Worm (Caenorhabditis elegans) whole organism, L4 larva: ENCODE measurements around the gene spp-8.

Source experiments
- F49E8.2 ChIP-seq: sonication (generic microtip); optimal IDR thresholded peaks from 2 replicates; lab custom pipeline; 2016; ENCODE audit warnings: missing compliant biosample characterization, mild to moderate bottlenecking, missing genetic modification characterization, borderline replicate concordance
- T20F7.1 ChIP-seq: fragments of 200-800 bp; sonication (Bioruptor generic); optimal IDR thresholded peaks from 2 replicates; lab custom pipeline; 2018; ENCODE audit warnings: mild to moderate bottlenecking, missing genetic modification characterization, missing compliant biosample characterization
- T26A8.4 ChIP-seq: fragments of 200-800 bp; sonication (Bioruptor generic); IDR thresholded peaks from 2 replicates; pipeline ENCODE4 v1.3.6; 2022; ENCODE audit warnings: missing genetic modification characterization, missing compliant biosample characterization
- aha-1 ChIP-seq: fragments of 150-350 bp; peaks from one replicate; lab custom pipeline; 2014; ENCODE audit warnings: missing biosample characterization, missing genetic modification characterization
- ama-1 ChIP-seq: fragments of 150-350 bp; optimal IDR thresholded peaks from 2 replicates; lab custom pipeline; 2014; ENCODE audit warnings: inconsistent platforms, mixed read lengths
- arid-1 ChIP-seq: fragments of 200-800 bp; sonication (Bioruptor generic); conservative IDR thresholded peaks from 2 replicates; pipeline ENCODE4 v1.3.6; 2022; ENCODE audit warnings: missing genetic modification reagents, missing genetic modification characterization, missing compliant biosample characterization
- ceh-20 ChIP-seq: fragments of 200-800 bp; sonication (Bioruptor generic); IDR thresholded peaks from 2 replicates; pipeline ENCODE4 v1.3.6; 2022; ENCODE audit warnings: missing genetic modification reagents, missing genetic modification characterization, missing compliant biosample characterization
- ceh-28 ChIP-seq: fragments of 150-350 bp; optimal IDR thresholded peaks from 2 replicates; lab custom pipeline; 2014; ENCODE audit warnings: missing biosample characterization, missing genetic modification reagents, missing genetic modification characterization
- cey-2 ChIP-seq: sonication (generic microtip); optimal IDR thresholded peaks from 3 replicates; lab custom pipeline; 2017; ENCODE audit warnings: missing genetic modification characterization, mild to moderate bottlenecking, missing compliant biosample characterization, antibody characterized with exemption, borderline replicate concordance; ENCODE audit not compliant: insufficient read depth
- ctbp-1 ChIP-seq: fragments of 200-800 bp; sonication (Bioruptor generic); IDR thresholded peaks from 2 replicates; pipeline ENCODE4 v1.3.6; 2022; ENCODE audit warnings: missing genetic modification reagents, missing genetic modification characterization, missing compliant biosample characterization
- daf-16 ChIP-seq, 3 experiments: sonication (generic microtip); optimal IDR thresholded peaks; 2 replicates each; lab custom pipeline; 2016 to 2017; ENCODE audit warnings: missing genetic modification characterization in 3 of 3, missing genetic modification reagents in 3 of 3, mild to moderate bottlenecking in 2 of 3, missing compliant biosample characterization in 2 of 3, missing biosample characterization in 1 of 3, moderate library complexity in 1 of 3
- daf-8 ChIP-seq: fragments of 200-800 bp; sonication (Bioruptor generic); IDR thresholded peaks from 2 replicates; pipeline ENCODE4 v1.3.6; 2022; ENCODE audit warnings: missing genetic modification characterization, missing compliant biosample characterization
- dmd-6 ChIP-seq: fragments of 200-800 bp; sonication (Bioruptor generic); IDR thresholded peaks from 2 replicates; pipeline ENCODE4 v1.3.6; 2022; ENCODE audit warnings: missing genetic modification reagents, missing genetic modification characterization, missing compliant biosample characterization
- dve-1 ChIP-seq: sonication (generic microtip); optimal IDR thresholded peaks from 2 replicates; lab custom pipeline; 2017; ENCODE audit warnings: antibody characterized with exemption, mild to moderate bottlenecking, missing genetic modification characterization, missing compliant biosample characterization; ENCODE audit not compliant: insufficient read depth
- fkh-10 ChIP-seq: fragments of 150-350 bp; optimal IDR thresholded peaks from 2 replicates; lab custom pipeline; 2014; ENCODE audit warnings: missing biosample characterization, missing genetic modification reagents, missing genetic modification characterization
- hif-1 ChIP-seq, 2 experiments: sonication (generic microtip); optimal IDR thresholded peaks; 2 replicates each; lab custom pipeline; 2016 to 2017; ENCODE audit warnings: missing compliant biosample characterization in 2 of 2, missing genetic modification characterization in 2 of 2, missing genetic modification reagents in 2 of 2, missing genotype in 2 of 2, mild to moderate bottlenecking in 1 of 2
- hlh-11 ChIP-seq: fragments of 200-800 bp; sonication (Bioruptor generic); optimal IDR thresholded peaks from 2 replicates; lab custom pipeline; 2018; ENCODE audit warnings: mild to moderate bottlenecking, missing genetic modification characterization, missing compliant biosample characterization
- hlh-30 ChIP-seq: sonication (generic microtip); optimal IDR thresholded peaks from 2 replicates; lab custom pipeline; 2017; ENCODE audit warnings: antibody characterized with exemption, mild to moderate bottlenecking, missing genetic modification characterization, missing compliant biosample characterization; ENCODE audit not compliant: insufficient read depth
- jun-1 ChIP-seq: fragments of 150-350 bp; optimal IDR thresholded peaks from 2 replicates; lab custom pipeline; 2014; ENCODE audit warnings: missing biosample characterization, missing genetic modification reagents, missing genetic modification characterization
- lin-38 ChIP-seq: fragments of 200-800 bp; sonication (Bioruptor generic); IDR thresholded peaks from 2 replicates; pipeline ENCODE4 v1.3.6; 2022; ENCODE audit warnings: missing genetic modification reagents, missing genetic modification characterization, missing compliant biosample characterization
- lsy-2 ChIP-seq, 2 experiments: fragments of 150-350 bp in 1 of 2; sonication (generic microtip) in 1 of 2; optimal IDR thresholded peaks; 2 replicates each; lab custom pipeline; 2014 to 2017; ENCODE audit warnings: missing biosample characterization in 2 of 2, missing genetic modification characterization in 2 of 2
- madf-9 ChIP-seq: fragments of 200-800 bp; sonication (Bioruptor generic); conservative IDR thresholded peaks from 2 replicates; pipeline ENCODE4 v1.3.6; 2022; ENCODE audit warnings: missing genetic modification reagents, missing genetic modification characterization, missing compliant biosample characterization
- mdl-1 ChIP-seq, 2 experiments: fragments of 150-350 bp in 1 of 2; sonication (generic microtip) in 1 of 2; optimal IDR thresholded peaks; 2 replicates each; lab custom pipeline; 2014 to 2017; ENCODE audit warnings: missing biosample characterization in 2 of 2, missing genetic modification characterization in 2 of 2
- mdt-29 ChIP-seq: fragments of 200-800 bp; sonication (Bioruptor generic); IDR thresholded peaks from 2 replicates; pipeline ENCODE4 v1.3.6; 2022; ENCODE audit warnings: missing genetic modification reagents, missing genetic modification characterization, missing compliant biosample characterization
- mep-1 ChIP-seq: fragments of 150-350 bp; sonication (generic microtip); optimal IDR thresholded peaks from 3 replicates; lab custom pipeline; 2014; ENCODE audit warnings: missing biosample characterization, missing genetic modification characterization
- mes-2 ChIP-seq: sonication (generic microtip); optimal IDR thresholded peaks from 2 replicates; lab custom pipeline; 2016; ENCODE audit warnings: missing genotype, mild to moderate bottlenecking, missing genetic modification characterization, missing compliant biosample characterization; ENCODE audit not compliant: poor library complexity, severe bottlenecking
- mxl-3 ChIP-seq: fragments of 200-800 bp; sonication (Bioruptor generic); optimal IDR thresholded peaks from 2 replicates; lab custom pipeline; 2018; ENCODE audit warnings: mild to moderate bottlenecking, missing genetic modification characterization, missing compliant biosample characterization
- nhr-102 ChIP-seq: sonication (generic microtip); optimal IDR thresholded peaks from 2 replicates; lab custom pipeline; 2016; ENCODE audit warnings: mild to moderate bottlenecking, missing genetic modification characterization, moderate library complexity, missing compliant biosample characterization
- nhr-25 ChIP-seq: sonication (generic microtip); optimal IDR thresholded peaks from 2 replicates; lab custom pipeline; 2017; ENCODE audit warnings: missing genetic modification characterization, mild to moderate bottlenecking, missing compliant biosample characterization, antibody characterized with exemption, moderate library complexity, borderline replicate concordance; ENCODE audit not compliant: insufficient read depth
- nhr-28 ChIP-seq: fragments of 150-350 bp; optimal IDR thresholded peaks from 2 replicates; lab custom pipeline; 2014; ENCODE audit warnings: missing biosample characterization, missing genetic modification characterization
- nhr-48 ChIP-seq: sonication (generic microtip); optimal IDR thresholded peaks from 2 replicates; lab custom pipeline; 2016; ENCODE audit warnings: mild to moderate bottlenecking, missing genetic modification characterization, missing compliant biosample characterization
- nhr-77 ChIP-seq: fragments of 150-350 bp; optimal IDR thresholded peaks from 2 replicates; lab custom pipeline; 2014; ENCODE audit warnings: missing biosample characterization, missing genetic modification characterization
- php-3 ChIP-seq: fragments of 200-800 bp; sonication (Bioruptor generic); IDR thresholded peaks from 2 replicates; pipeline ENCODE4 v1.3.6; 2022; ENCODE audit warnings: missing genetic modification reagents, missing genetic modification characterization, missing compliant biosample characterization
- rbr-2 ChIP-seq: sonication (generic microtip); optimal IDR thresholded peaks from 2 replicates; lab custom pipeline; 2016; ENCODE audit warnings: missing genotype, missing genetic modification characterization, missing compliant biosample characterization
- saeg-2 ChIP-seq: fragments of 200-800 bp; sonication (Bioruptor generic); IDR thresholded peaks from 2 replicates; pipeline ENCODE4 v1.3.6; 2022; ENCODE audit warnings: missing genetic modification reagents, missing genetic modification characterization, missing compliant biosample characterization
- spr-1 ChIP-seq: sonication (generic microtip); optimal IDR thresholded peaks from 2 replicates; lab custom pipeline; 2016; ENCODE audit warnings: mild to moderate bottlenecking, missing genetic modification characterization, missing compliant biosample characterization
- unc-130 ChIP-seq: sonication (generic microtip); optimal IDR thresholded peaks from 2 replicates; lab custom pipeline; 2016; ENCODE audit warnings: missing genetic modification reagents, missing genetic modification characterization, missing compliant biosample characterization
- zfp-2 ChIP-seq: sonication (generic microtip); optimal IDR thresholded peaks from 2 replicates; lab custom pipeline; 2016; ENCODE audit warnings: mild to moderate bottlenecking, missing genetic modification characterization, missing compliant biosample characterization
- zfp-3 ChIP-seq: fragments of 200-800 bp; sonication (Bioruptor generic); conservative IDR thresholded peaks from 2 replicates; pipeline ENCODE4 v1.3.6; 2022; ENCODE audit warnings: missing genetic modification reagents, missing genetic modification characterization, missing compliant biosample characterization
- ztf-11 ChIP-seq: fragments of 150-350 bp; optimal IDR thresholded peaks from 2 replicates; lab custom pipeline; 2014; ENCODE audit warnings: missing biosample characterization, missing genetic modification characterization
- ztf-7 ChIP-seq: fragments of 150-350 bp; optimal IDR thresholded peaks from 2 replicates; lab custom pipeline; 2014; ENCODE audit warnings: missing biosample characterization, missing genetic modification characterization

The spp-8 gene

DNA sequence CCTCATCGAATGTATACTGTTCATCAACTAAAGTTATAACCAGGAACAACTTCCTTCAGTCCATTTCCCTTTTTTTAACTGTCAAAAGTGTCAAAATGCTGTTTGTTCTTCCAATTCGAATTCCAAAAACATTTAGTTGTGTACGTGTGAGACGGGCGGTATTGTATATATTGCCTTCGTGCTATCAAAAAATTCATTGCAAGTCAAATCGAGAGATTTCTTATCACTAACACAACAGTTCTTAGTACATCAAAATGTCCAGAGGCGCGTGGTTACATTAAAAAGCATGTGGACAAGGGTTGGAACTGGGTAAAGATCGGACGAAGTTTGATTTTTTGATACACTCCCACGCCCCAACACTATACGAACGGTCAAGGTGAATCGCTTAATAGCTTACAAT, 46.9 kb downstream of the spp-8 start (continued):
- peak in 1 of 2 experiments; percentile 11 for TF ChIP-seq daf-16 (GFP tag; optimal IDR thresholded peaks at IDR 0.05; lab: Kevin White, UChicago)
- TF ChIP-seq daf-16 (tag; optimal IDR thresholded peaks at IDR 0.05; lab: Kevin White, UChicago), result peak; percentile 97
- no peak for TF ChIP-seq ceh-28 (tag; lab: Kevin White, UChicago)
- peak; percentile 76 for TF ChIP-seq hlh-30 (tag; lab: Kevin White, UChicago)
- TF ChIP-seq saeg-2 (GFP tag; lab: Robert Waterston, UW), result 0 out of 2 replicates have a peak, but pooled peaks have one; percentile 58
- no peak for TF ChIP-seq T20F7.1
- TF ChIP-seq ztf-7, result no peak
- TF ChIP-seq php-3 (GFP tag; lab: Robert Waterston, UW), result peak; percentile 83
- TF ChIP-seq nhr-102, result peak; percentile 38
- peak; percentile 92 for TF ChIP-seq aha-1 (tag; lab: Kevin White, UChicago)
- TF ChIP-seq ama-1 (lab: Kevin White, UChicago), result peak; percentile 11
- TF ChIP-seq dmd-6 (GFP tag; lab: Robert Waterston, UW), result peak; percentile 96
- peak; percentile 72 for TF ChIP-seq nhr-48 (tag; lab: Kevin White, UChicago)
- TF ChIP-seq nhr-28, result peak; percentile 79
- peak; percentile 92 for TF ChIP-seq hlh-11 (tag; lab: Kevin White, UChicago)
- TF ChIP-seq daf-8 (GFP tag; lab: Robert Waterston, UW), result no peak
- peak; percentile 27 for TF ChIP-seq nhr-77 (tag; lab: Kevin White, UChicago)
- TF ChIP-seq dve-1 (tag; lab: Kevin White, UChicago), result peak; percentile 94
- TF ChIP-seq jun-1 (tag; lab: Kevin White, UChicago), result peak; percentile 8

DNA sequence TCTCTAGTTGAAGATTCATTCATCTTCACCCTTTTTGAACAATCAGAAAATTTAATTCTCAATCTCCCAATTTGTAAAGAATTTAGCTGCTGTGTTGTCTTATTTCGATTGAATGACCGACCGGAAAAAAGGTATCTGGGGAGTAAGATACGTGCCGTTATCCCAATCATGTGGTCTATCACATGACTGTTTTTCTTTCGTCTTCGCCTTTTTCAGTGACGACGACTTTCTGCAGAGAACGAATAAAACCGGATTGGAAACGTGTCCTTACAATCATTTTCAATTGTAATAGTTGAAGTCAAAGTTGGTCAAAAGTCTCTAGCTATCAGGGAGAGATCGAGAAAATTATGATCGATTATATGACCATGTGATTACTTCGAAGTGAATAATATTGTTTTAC, 47.6 kb downstream of the spp-8 start:
- no peak for TF ChIP-seq fkh-10 (GFP tag; lab: Kevin White, UChicago)
- no peak for TF ChIP-seq ztf-11 (tag; lab: Kevin White, UChicago)
- TF ChIP-seq zfp-2 (tag; lab: Kevin White, UChicago), result no peak
- TF ChIP-seq ceh-20 (GFP tag; lab: Robert Waterston, UW), result peak; percentile 20; the same call in 1 of the 2 replicates
- TF ChIP-seq F49E8.2 (tag; lab: Kevin White, UChicago), result no peak
- peak; percentile 33 for TF ChIP-seq mes-2 (tag; lab: Kevin White, UChicago)
- TF ChIP-seq hlh-11 (tag; lab: Kevin White, UChicago), result peak; percentile 74
- TF ChIP-seq hif-1 (tag; optimal IDR thresholded peaks at IDR 0.05; lab: Kevin White, UChicago), result peak; percentile 28 to 67
- peak in 1 of 2 experiments; percentile 63 for TF ChIP-seq mdl-1 (tag; optimal IDR thresholded peaks at IDR 0.05; lab: Kevin White, UChicago)
- peak; percentile 83 for TF ChIP-seq nhr-48 (tag; lab: Kevin White, UChicago)
- peak; percentile 6 for TF ChIP-seq rbr-2
- no peak for TF ChIP-seq lin-38 (GFP tag; lab: Robert Waterston, UW)
- TF ChIP-seq hlh-30 (tag; lab: Kevin White, UChicago), result peak; percentile 82
- TF ChIP-seq mep-1 (tag; lab: Kevin White, UChicago), result peak; percentile 43
- 0 out of 2 replicates have a peak, but pooled peaks have one; percentile 8 for TF ChIP-seq ctbp-1
- TF ChIP-seq lsy-2 (tag; optimal IDR thresholded peaks at IDR 0.05; lab: Kevin White, UChicago), result peak in 1 of 2 experiments; percentile 56
- peak; percentile 43 for TF ChIP-seq mxl-3 (GFP tag; lab: Kevin White, UChicago)
- peak; percentile 94 for TF ChIP-seq aha-1 (tag; lab: Kevin White, UChicago)
- no peak for TF ChIP-seq daf-8 (GFP tag; lab: Robert Waterston, UW)
- peak; percentile 55 for TF ChIP-seq cey-2
- TF ChIP-seq nhr-28, result peak; percentile 75
- no peak for TF ChIP-seq arid-1 (GFP tag; lab: Robert Waterston, UW)
- no peak for TF ChIP-seq unc-130 (GFP tag; lab: Kevin White, UChicago)
- no peak for TF ChIP-seq T26A8.4 (GFP tag; lab: Robert Waterston, UW)
- TF ChIP-seq spr-1 (tag; lab: Kevin White, UChicago), result no peak
- TF ChIP-seq nhr-25 (tag; lab: Kevin White, UChicago), result peak; percentile 18
- TF ChIP-seq mdt-29 (GFP tag; lab: Robert Waterston, UW), result peak; percentile 34; the same call in 1 of the 2 replicates
- peak; percentile 69 for TF ChIP-seq dmd-6 (GFP tag; lab: Robert Waterston, UW)
- TF ChIP-seq madf-9 (GFP tag; lab: Robert Waterston, UW), result no peak
- 0 out of 2 replicates have a peak, but pooled peaks have one; percentile 14 for TF ChIP-seq zfp-3 (GFP tag; lab: Robert Waterston, UW)
